Worm (Caenorhabditis elegans) whole organism, L4 larva: ENCODE measurements around the gene F35E8.9.
"Not testable (repeated sequence)": the region's sequence is repeated elsewhere in the genome, so short reads cannot be mapped to it uniquely, and the experiment has no call there.

Source experiments
- D1046.2 ChIP-seq: fragments of 200-800 bp; sonication (Bioruptor generic); IDR thresholded peaks from 2 replicates; pipeline ENCODE4 v1.3.6; 2022; ENCODE audit warnings: missing genetic modification characterization, missing compliant biosample characterization
- T20F7.1 ChIP-seq: fragments of 200-800 bp; sonication (Bioruptor generic); optimal IDR thresholded peaks from 2 replicates; lab custom pipeline; 2018; ENCODE audit warnings: mild to moderate bottlenecking, missing genetic modification characterization, missing compliant biosample characterization
- T26A8.4 ChIP-seq: fragments of 200-800 bp; sonication (Bioruptor generic); IDR thresholded peaks from 2 replicates; pipeline ENCODE4 v1.3.6; 2022; ENCODE audit warnings: missing genetic modification characterization, missing compliant biosample characterization
- Y5F2A.4 ChIP-seq: fragments of 200-800 bp; sonication (Bioruptor generic); optimal IDR thresholded peaks from 2 replicates; lab custom pipeline; 2018; ENCODE audit warnings: mild to moderate bottlenecking, missing genetic modification characterization, missing compliant biosample characterization
- Y75B8A.6 ChIP-seq: fragments of 200-800 bp; sonication (Bioruptor generic); IDR thresholded peaks from 2 replicates; pipeline ENCODE4 v1.3.6; 2022; ENCODE audit warnings: missing genetic modification reagents, missing genetic modification characterization, missing compliant biosample characterization
- ZK337.2 ChIP-seq: fragments of 200-800 bp; sonication (Bioruptor generic); IDR thresholded peaks from 2 replicates; pipeline ENCODE4 v1.3.6; 2022; ENCODE audit warnings: missing genetic modification reagents, missing genetic modification characterization, missing compliant biosample characterization
- aha-1 ChIP-seq: fragments of 150-350 bp; peaks from one replicate; lab custom pipeline; 2014; ENCODE audit warnings: missing biosample characterization, missing genetic modification characterization
- aly-2 ChIP-seq: sonication (generic microtip); optimal IDR thresholded peaks from 2 replicates; lab custom pipeline; 2018; ENCODE audit warnings: missing biosample characterization, missing genetic modification characterization
- arid-1 ChIP-seq: fragments of 200-800 bp; sonication (Bioruptor generic); conservative IDR thresholded peaks from 2 replicates; pipeline ENCODE4 v1.3.6; 2022; ENCODE audit warnings: missing genetic modification reagents, missing genetic modification characterization, missing compliant biosample characterization
- attf-4 ChIP-seq: sonication (generic microtip); optimal IDR thresholded peaks from 3 replicates; lab custom pipeline; 2017; ENCODE audit warnings: missing biosample characterization, missing genetic modification characterization
- ces-1 ChIP-seq: fragments of 150-350 bp; sonication (generic microtip); optimal IDR thresholded peaks from 4 replicates; lab custom pipeline; 2014; ENCODE audit warnings: missing biosample characterization, missing genetic modification reagents, missing genetic modification characterization
- daf-16 ChIP-seq, 3 experiments: sonication (generic microtip); optimal IDR thresholded peaks; 2 replicates each; lab custom pipeline; 2016 to 2017; ENCODE audit warnings: missing genetic modification characterization in 3 of 3, missing genetic modification reagents in 3 of 3, mild to moderate bottlenecking in 2 of 3, missing compliant biosample characterization in 2 of 3, missing biosample characterization in 1 of 3, moderate library complexity in 1 of 3
- daf-19 ChIP-seq: fragments of 200-800 bp; sonication (Bioruptor generic); conservative IDR thresholded peaks from 2 replicates; pipeline ENCODE4 v1.3.6; 2022; ENCODE audit warnings: missing genetic modification characterization, missing compliant biosample characterization
- daf-8 ChIP-seq: fragments of 200-800 bp; sonication (Bioruptor generic); IDR thresholded peaks from 2 replicates; pipeline ENCODE4 v1.3.6; 2022; ENCODE audit warnings: missing genetic modification characterization, missing compliant biosample characterization
- dmd-6 ChIP-seq: fragments of 200-800 bp; sonication (Bioruptor generic); IDR thresholded peaks from 2 replicates; pipeline ENCODE4 v1.3.6; 2022; ENCODE audit warnings: missing genetic modification reagents, missing genetic modification characterization, missing compliant biosample characterization
- dmd-8 ChIP-seq: fragments of 200-800 bp; sonication (Bioruptor generic); IDR thresholded peaks from 2 replicates; pipeline ENCODE4 v1.3.6; 2022; ENCODE audit warnings: missing genetic modification characterization, missing compliant biosample characterization
- lin-1 ChIP-seq: fragments of 200-800 bp; sonication (Bioruptor generic); IDR thresholded peaks from 2 replicates; pipeline ENCODE4 v1.3.6; 2022; ENCODE audit warnings: missing genetic modification reagents, missing genetic modification characterization, missing compliant biosample characterization
- nhr-10 ChIP-seq: fragments of 150-350 bp; optimal IDR thresholded peaks from 2 replicates; lab custom pipeline; 2014; ENCODE audit warnings: missing biosample characterization, missing genetic modification characterization
- nhr-42 ChIP-seq: fragments of 200-800 bp; sonication (Bioruptor generic); IDR thresholded peaks from 2 replicates; pipeline ENCODE4 v1.3.6; 2022; ENCODE audit warnings: missing genetic modification characterization, missing compliant biosample characterization
- nhr-6 ChIP-seq: fragments of 150-350 bp; optimal IDR thresholded peaks from 2 replicates; lab custom pipeline; 2014; ENCODE audit warnings: missing biosample characterization, missing genetic modification characterization
- saeg-2 ChIP-seq: fragments of 200-800 bp; sonication (Bioruptor generic); IDR thresholded peaks from 2 replicates; pipeline ENCODE4 v1.3.6; 2022; ENCODE audit warnings: missing genetic modification reagents, missing genetic modification characterization, missing compliant biosample characterization
- set-16 ChIP-seq: fragments of 200-800 bp; sonication (Bioruptor generic); IDR thresholded peaks from 2 replicates; pipeline ENCODE4 v1.3.6; 2022; ENCODE audit warnings: missing genetic modification reagents, missing genetic modification characterization, missing compliant biosample characterization
- snpc-1.2 ChIP-seq: fragments of 200-800 bp; sonication (Bioruptor generic); IDR thresholded peaks from 2 replicates; pipeline ENCODE4 v1.3.6; 2022; ENCODE audit warnings: missing genetic modification reagents, missing genetic modification characterization, missing compliant biosample characterization
- spr-1 ChIP-seq: sonication (generic microtip); optimal IDR thresholded peaks from 2 replicates; lab custom pipeline; 2016; ENCODE audit warnings: mild to moderate bottlenecking, missing genetic modification characterization, missing compliant biosample characterization
- tag-97 ChIP-seq: fragments of 200-800 bp; sonication (Bioruptor generic); IDR thresholded peaks from 2 replicates; pipeline ENCODE4 v1.3.6; 2022; ENCODE audit warnings: missing genetic modification characterization, missing compliant biosample characterization
- tra-1 ChIP-seq: fragments of 200-800 bp; sonication (Bioruptor generic); IDR thresholded peaks from 2 replicates; pipeline ENCODE4 v1.3.6; 2022; ENCODE audit warnings: missing genetic modification reagents, missing genetic modification characterization, missing compliant biosample characterization
- unc-39 ChIP-seq: sonication (generic microtip); optimal IDR thresholded peaks from 2 replicates; lab custom pipeline; 2017; ENCODE audit warnings: missing biosample characterization, missing genetic modification characterization
- unc-62 ChIP-seq, 3 experiments: fragments of 150-350 bp in 1 of 3; sonication (generic microtip); optimal IDR thresholded peaks in 2 of 3; peaks in 1 of 3; 1 replicate in 1 of 3; 2 replicates in 2 of 3; lab custom pipeline; 2014 to 2017; ENCODE audit warnings: missing biosample characterization in 3 of 3, missing genetic modification characterization in 3 of 3, missing genetic modification reagents in 3 of 3, missing genotype in 1 of 3
- zag-1 ChIP-seq: fragments of 150-350 bp; optimal IDR thresholded peaks from 2 replicates; lab custom pipeline; 2014; ENCODE audit warnings: missing biosample characterization, missing genetic modification characterization
- zfp-2 ChIP-seq: sonication (generic microtip); optimal IDR thresholded peaks from 2 replicates; lab custom pipeline; 2016; ENCODE audit warnings: mild to moderate bottlenecking, missing genetic modification characterization, missing compliant biosample characterization
- ztf-7 ChIP-seq: fragments of 150-350 bp; optimal IDR thresholded peaks from 2 replicates; lab custom pipeline; 2014; ENCODE audit warnings: missing biosample characterization, missing genetic modification characterization

Gene F35E8.9

DNA sequence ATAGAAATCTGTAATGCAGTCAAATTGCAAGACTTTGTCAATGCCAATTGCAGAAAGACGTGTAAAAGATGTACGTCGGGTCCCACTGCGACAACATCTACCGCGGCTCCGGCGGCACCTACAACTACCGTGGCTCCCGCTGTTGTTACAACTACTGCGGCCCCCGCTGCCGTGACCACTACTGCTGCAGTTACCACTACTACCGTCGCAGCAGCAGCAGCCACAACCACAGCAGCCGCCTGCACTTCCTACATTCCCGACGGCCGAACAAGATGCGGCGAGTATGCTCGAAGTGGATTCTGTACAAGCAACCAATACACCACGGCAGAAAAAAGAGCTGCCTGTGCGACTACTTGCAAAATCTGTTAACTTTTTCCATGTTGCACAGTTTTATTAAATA lies 2.6 kb downstream of the F35E8.9 start:
- peak; percentile 57 for TF ChIP-seq set-16 (GFP tag; lab: Robert Waterston, UW)
- no peak for TF ChIP-seq nhr-10 (tag; lab: Kevin White, UChicago)
- 0 out of 2 replicates have a peak, but pooled peaks have one; percentile 23 for TF ChIP-seq dmd-8

DNA sequence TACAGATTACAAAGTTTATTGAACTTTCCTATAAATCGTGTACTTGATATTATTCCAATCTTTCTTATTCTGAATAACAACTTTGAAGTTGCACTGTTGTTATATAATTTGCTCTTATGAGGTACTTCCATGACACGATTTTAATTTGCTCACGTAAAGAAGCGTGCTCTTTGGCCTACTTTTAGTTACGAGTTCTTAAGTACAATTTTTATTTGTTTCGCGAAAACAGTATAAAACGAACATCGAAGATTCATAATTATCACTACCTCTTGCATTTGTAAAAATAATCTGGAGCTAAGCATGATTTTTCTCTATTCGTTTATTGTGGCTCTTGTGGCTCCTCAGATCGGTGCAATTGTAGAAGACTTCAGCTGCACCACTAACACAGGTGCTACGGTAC lies 3.6 kb downstream of the F35E8.9 start, which contains the start of gene F35E8.7:
TSS of gene F35E8.7 (plus strand) at position 301 of the 400 bp plus-strand sequence.
- TF ChIP-seq Y75B8A.6 (GFP tag; lab: Robert Waterston, UW), result no peak
- TF ChIP-seq unc-62 (GFP tag; optimal IDR thresholded peaks at IDR 0.05 in 1 of 2; lab: Kevin White, UChicago), result no peak
- no peak for TF ChIP-seq unc-62 (tag; optimal IDR thresholded peaks at IDR 0.05; lab: Kevin White, UChicago)
- TF ChIP-seq snpc-1.2 (GFP tag; lab: Robert Waterston, UW), result no peak
- no peak for TF ChIP-seq nhr-6 (tag; lab: Kevin White, UChicago)
- TF ChIP-seq T20F7.1, result no peak
- TF ChIP-seq nhr-42 (GFP tag; lab: Robert Waterston, UW), result no peak
- TF ChIP-seq D1046.2 (GFP tag; lab: Robert Waterston, UW), result no peak
- no peak for TF ChIP-seq T26A8.4 (GFP tag; lab: Robert Waterston, UW)
- TF ChIP-seq aly-2 (tag; lab: Kevin White, UChicago), result no peak
- TF ChIP-seq Y5F2A.4 (GFP tag; lab: Kevin White, UChicago), result no peak

DNA sequence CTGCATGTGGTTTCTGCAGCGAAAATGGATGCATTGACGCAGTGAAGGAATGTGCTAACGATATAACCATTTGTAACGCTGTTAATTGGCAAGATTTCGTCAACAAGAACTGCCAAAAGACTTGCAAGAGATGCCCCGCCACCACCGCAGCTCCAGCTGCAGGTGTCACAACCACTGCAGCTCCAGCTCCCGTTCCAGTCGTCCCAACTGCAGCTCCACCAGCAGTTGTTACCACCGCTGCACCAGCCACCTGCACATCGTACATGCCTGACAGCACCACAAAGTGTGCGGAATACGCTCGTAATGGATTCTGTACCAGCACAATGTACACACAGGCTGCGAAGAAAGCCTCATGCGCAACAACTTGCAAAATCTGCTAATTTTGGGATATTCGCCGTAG lies 4.7 kb downstream of the F35E8.9 start:
- TF ChIP-seq zfp-2, result no peak
- TF ChIP-seq lin-1 (GFP tag; lab: Robert Waterston, UW), result no peak
- TF ChIP-seq ZK337.2 (GFP tag; lab: Robert Waterston, UW), result no peak
- TF ChIP-seq unc-39 (tag; lab: Kevin White, UChicago), result no peak
- no peak for TF ChIP-seq zag-1 (tag; lab: Kevin White, UChicago)
- TF ChIP-seq tag-97 (GFP tag; lab: Robert Waterston, UW), result no peak
- no peak for TF ChIP-seq arid-1
- peak; percentile 58 for TF ChIP-seq set-16 (GFP tag; lab: Robert Waterston, UW)

DNA sequence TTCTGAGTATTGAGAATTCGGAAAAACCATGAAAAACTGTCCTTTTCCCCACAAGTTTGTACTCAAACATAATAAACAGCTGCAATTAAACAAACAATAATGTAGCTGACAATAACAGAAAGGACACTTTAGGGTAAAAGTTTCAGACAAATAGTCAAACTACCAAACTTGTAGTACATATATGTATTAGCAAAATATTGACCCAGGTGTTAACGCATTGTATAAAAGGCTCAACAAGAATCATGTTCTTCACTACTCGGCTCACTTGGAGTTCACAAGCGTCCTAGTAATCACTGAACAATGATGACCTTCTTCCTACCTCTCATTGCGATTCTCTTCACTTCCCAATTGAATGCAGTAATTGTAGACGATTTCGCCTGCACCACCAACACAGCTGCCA lies 5.5 kb downstream of the F35E8.9 start, which contains the start of gene F35E8.6:
TSS of gene F35E8.6 (plus strand) at position 301 of the 400 bp plus-strand sequence.
- TF ChIP-seq spr-1 (tag; lab: Kevin White, UChicago), result no peak

DNA sequence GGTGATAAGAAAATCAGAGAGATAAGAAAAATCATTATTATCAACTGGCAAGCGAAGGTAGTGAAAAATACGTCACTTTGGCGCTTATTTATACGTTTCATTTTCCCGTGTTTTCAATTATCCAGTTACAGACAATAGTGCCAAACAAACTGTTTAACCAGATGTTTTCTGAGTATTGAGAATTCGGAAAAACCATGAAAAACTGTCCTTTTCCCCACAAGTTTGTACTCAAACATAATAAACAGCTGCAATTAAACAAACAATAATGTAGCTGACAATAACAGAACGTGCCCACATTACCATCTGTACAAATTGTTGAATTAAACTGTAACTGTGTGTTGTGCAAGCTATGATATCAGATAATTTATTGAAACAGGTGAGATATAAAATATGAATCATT lies 11.8 kb downstream of the F35E8.9 start, which contains the start of the genes F35E8.1 and F35E8.2:
TSS of gene F35E8.1 (minus strand) at position 101 of the 400 bp plus-strand sequence.
TSS of gene F35E8.2 (plus strand) at position 132 of the 400 bp plus-strand sequence.
- not testable (repeated sequence) for TF ChIP-seq daf-16 (GFP tag; optimal IDR thresholded peaks at IDR 0.05; lab: Kevin White, UChicago)
- peak; percentile 46 for TF ChIP-seq daf-16 (tag; optimal IDR thresholded peaks at IDR 0.05; lab: Kevin White, UChicago)
- 0 out of 2 replicates have a peak, but pooled peaks have one; percentile 14 for TF ChIP-seq dmd-6

DNA sequence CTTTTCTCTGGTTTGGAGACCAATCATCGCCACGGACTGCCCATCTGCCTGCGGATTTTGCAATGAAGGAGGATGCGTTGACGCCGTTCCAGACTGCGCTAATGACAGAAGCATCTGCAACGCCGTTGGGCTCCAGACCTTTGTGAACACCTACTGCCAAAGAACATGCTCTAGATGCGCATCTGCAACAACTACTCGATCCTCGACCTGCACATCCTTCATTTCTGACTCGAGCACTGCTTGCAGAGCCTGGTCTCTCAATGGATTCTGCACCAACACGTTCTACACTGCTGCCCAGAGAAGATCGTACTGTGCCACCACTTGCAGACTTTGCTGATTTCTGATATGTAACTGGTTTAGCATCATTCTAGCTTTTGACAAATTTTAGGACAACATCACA lies 16.8 kb downstream of the F35E8.9 start:
- TF ChIP-seq aly-2 (tag; lab: Kevin White, UChicago) (no peak), ces-1 (GFP tag; lab: Kevin White, UChicago) (no peak), tra-1 (GFP tag; lab: Robert Waterston, UW) (no peak), daf-19 (GFP tag; lab: Robert Waterston, UW) (no peak), daf-8 (no peak), attf-4 (tag; lab: Kevin White, UChicago) (no peak), aha-1 (tag; lab: Kevin White, UChicago) (no peak), ztf-7 (tag; lab: Kevin White, UChicago) (no peak), saeg-2 (no peak)
